Worm (Caenorhabditis elegans) whole organism, L1 larva: ENCODE data around the gene W03C9.1.

Experiments
- C34B4.2 ChIP-seq: sonication (generic microtip); optimal IDR thresholded peaks from 2 replicates; lab custom pipeline; 2017; ENCODE audit warnings: mild to moderate bottlenecking, missing genetic modification characterization, missing compliant biosample characterization
- blmp-1 ChIP-seq: fragments of 150-350 bp; optimal IDR thresholded peaks from 2 replicates; lab custom pipeline; 2014; ENCODE audit warnings: missing biosample characterization, missing genetic modification characterization
- ceh-63 ChIP-seq: fragments of 200-800 bp; sonication (Bioruptor generic); optimal IDR thresholded peaks from 2 replicates; lab custom pipeline; 2018; ENCODE audit warnings: mild to moderate bottlenecking, missing genetic modification characterization, missing compliant biosample characterization
- ceh-8 ChIP-seq: fragments of 200-800 bp; sonication (Bioruptor generic); optimal IDR thresholded peaks from 2 replicates; lab custom pipeline; 2018; ENCODE audit warnings: mild to moderate bottlenecking, missing genetic modification characterization, moderate library complexity, missing compliant biosample characterization
- ceh-82 ChIP-seq, 3 experiments: fragments of 150-350 bp in 1 of 3; sonication (generic microtip) in 2 of 3; optimal IDR thresholded peaks; 2 replicates each; lab custom pipeline; 2014 to 2017; ENCODE audit warnings: missing biosample characterization in 3 of 3, missing genetic modification characterization in 3 of 3
- ceh-88 ChIP-seq: fragments of 200-800 bp; sonication (Bioruptor generic); IDR thresholded peaks from 2 replicates; pipeline ENCODE4 v1.3.6; 2022; ENCODE audit warnings: missing genetic modification characterization, missing compliant biosample characterization
- dpl-1 ChIP-seq, 3 experiments: fragments of 150-350 bp in 2 of 3; sonication (generic microtip) in 1 of 3; optimal IDR thresholded peaks; 2 replicates each; lab custom pipeline; 2014 to 2017; ENCODE audit warnings: missing biosample characterization in 3 of 3, missing genetic modification characterization in 3 of 3, missing genetic modification reagents in 3 of 3
- dsc-1 ChIP-seq: sonication (generic microtip); optimal IDR thresholded peaks from 2 replicates; lab custom pipeline; 2016; ENCODE audit warnings: mild to moderate bottlenecking, missing genetic modification characterization, missing compliant biosample characterization
- efl-1 ChIP-seq, 4 experiments: fragments of 150-350 bp; optimal IDR thresholded peaks in 3 of 4; peaks in 1 of 4; 1 replicate in 1 of 4; 2 replicates in 3 of 4; lab custom pipeline; 2014; ENCODE audit warnings: missing biosample characterization in 2 of 4, missing genetic modification characterization in 2 of 4, missing genetic modification reagents in 2 of 4
- efl-3 ChIP-seq: fragments of 200-800 bp; sonication (Bioruptor generic); optimal IDR thresholded peaks from 2 replicates; lab custom pipeline; 2018; ENCODE audit warnings: mild to moderate bottlenecking, missing genetic modification characterization, missing compliant biosample characterization
- egl-13 ChIP-seq: sonication (generic microtip); optimal IDR thresholded peaks from 2 replicates; lab custom pipeline; 2016; ENCODE audit warnings: missing genotype, missing genetic modification reagents, missing genetic modification characterization, missing compliant biosample characterization
- egl-27 ChIP-seq, 2 experiments: fragments of 150-350 bp in 1 of 2; sonication (generic microtip); optimal IDR thresholded peaks; 3 replicates each; lab custom pipeline; 2017 to 2018; ENCODE audit warnings: missing biosample characterization in 2 of 2, missing genetic modification characterization in 2 of 2, missing genetic modification reagents in 2 of 2
- elt-2 ChIP-seq: sonication (generic microtip); optimal IDR thresholded peaks from 2 replicates; lab custom pipeline; 2016; ENCODE audit warnings: missing genetic modification characterization, mild to moderate bottlenecking, inconsistent platforms, missing compliant biosample characterization, missing genetic modification reagents
- fkh-10 ChIP-seq: sonication (generic microtip); optimal IDR thresholded peaks from 2 replicates; lab custom pipeline; 2017; ENCODE audit warnings: missing biosample characterization, missing genetic modification reagents, missing genetic modification characterization
- fos-1 ChIP-seq: fragments of 150-350 bp; optimal IDR thresholded peaks from 2 replicates; lab custom pipeline; 2014; ENCODE audit warnings: missing biosample characterization, missing genetic modification characterization
- grh-1 ChIP-seq: fragments of 200-800 bp; sonication (Bioruptor generic); IDR thresholded peaks from 2 replicates; pipeline ENCODE4 v1.3.6; 2022; ENCODE audit warnings: missing genetic modification reagents, missing genetic modification characterization, missing compliant biosample characterization
- hlh-17 ChIP-seq: fragments of 200-800 bp; sonication (Bioruptor generic); optimal IDR thresholded peaks from 2 replicates; lab custom pipeline; 2018; ENCODE audit warnings: missing genetic modification characterization, mild to moderate bottlenecking, missing compliant biosample characterization, moderate library complexity, borderline replicate concordance
- hpl-2 ChIP-seq: fragments of 150-350 bp; optimal IDR thresholded peaks from 2 replicates; lab custom pipeline; 2014; ENCODE audit warnings: missing biosample characterization, missing genetic modification reagents, missing genetic modification characterization
- isw-1 ChIP-seq: fragments of 200-800 bp; sonication (Bioruptor generic); IDR thresholded peaks from 2 replicates; pipeline ENCODE4 v1.3.6; 2022; ENCODE audit warnings: missing genetic modification characterization, missing compliant biosample characterization
- jun-1 ChIP-seq: fragments of 150-350 bp; optimal IDR thresholded peaks from 2 replicates; lab custom pipeline; 2014; ENCODE audit warnings: missing biosample characterization, missing genetic modification reagents, missing genetic modification characterization
- lin-35 ChIP-seq, 2 experiments: fragments of 150-350 bp; optimal IDR thresholded peaks; 2 replicates each; lab custom pipeline; 2014; ENCODE audit warnings: missing biosample characterization in 2 of 2, missing genetic modification characterization in 2 of 2, missing genetic modification reagents in 2 of 2
- lsy-2 ChIP-seq, 2 experiments: fragments of 150-350 bp; optimal IDR thresholded peaks; 2 replicates each; lab custom pipeline; 2014; ENCODE audit warnings: missing biosample characterization in 2 of 2, missing genetic modification characterization in 2 of 2
- mdl-1 ChIP-seq, 2 experiments: fragments of 150-350 bp; optimal IDR thresholded peaks; 2 replicates each; lab custom pipeline; 2014 to 2017; ENCODE audit warnings: missing biosample characterization in 2 of 2, missing genetic modification characterization in 2 of 2, inconsistent platforms in 1 of 2
- mef-2 ChIP-seq: fragments of 150-350 bp; optimal IDR thresholded peaks from 2 replicates; lab custom pipeline; 2014; ENCODE audit warnings: missing biosample characterization, missing genetic modification characterization
- mep-1 ChIP-seq: fragments of 150-350 bp; optimal IDR thresholded peaks from 2 replicates; lab custom pipeline; 2014; ENCODE audit warnings: missing biosample characterization, missing genetic modification characterization
- nhr-11 ChIP-seq: fragments of 150-350 bp; optimal IDR thresholded peaks from 2 replicates; lab custom pipeline; 2014; ENCODE audit warnings: missing biosample characterization, missing genetic modification characterization
- nhr-20 ChIP-seq: sonication (generic microtip); optimal IDR thresholded peaks from 2 replicates; lab custom pipeline; 2016; ENCODE audit warnings: mild to moderate bottlenecking, missing genetic modification characterization, missing compliant biosample characterization
- nhr-28 ChIP-seq: fragments of 150-350 bp; optimal IDR thresholded peaks from 2 replicates; lab custom pipeline; 2014; ENCODE audit warnings: missing biosample characterization, missing genetic modification characterization
- nhr-71 ChIP-seq: sonication (generic microtip); optimal IDR thresholded peaks from 2 replicates; lab custom pipeline; 2016; ENCODE audit warnings: mild to moderate bottlenecking, missing genetic modification characterization, moderate library complexity, missing compliant biosample characterization
- nhr-76 ChIP-seq: sonication (generic microtip); optimal IDR thresholded peaks from 2 replicates; lab custom pipeline; 2017; ENCODE audit warnings: missing biosample characterization, missing genetic modification characterization
- nhr-84 ChIP-seq: sonication (generic microtip); optimal IDR thresholded peaks from 2 replicates; lab custom pipeline; 2017; ENCODE audit warnings: missing biosample characterization, missing genetic modification characterization
- pag-3 ChIP-seq: sonication (generic microtip); optimal IDR thresholded peaks from 2 replicates; lab custom pipeline; 2017; ENCODE audit warnings: missing genetic modification characterization, mild to moderate bottlenecking, missing compliant biosample characterization, antibody characterized with exemption, borderline replicate concordance; ENCODE audit not compliant: insufficient read depth
- pax-3 ChIP-seq: fragments of 200-800 bp; sonication (Bioruptor generic); optimal IDR thresholded peaks from 2 replicates; lab custom pipeline; 2018; ENCODE audit warnings: mild to moderate bottlenecking, missing genetic modification characterization, moderate library complexity, missing compliant biosample characterization
- pqm-1 ChIP-seq: sonication (generic microtip); optimal IDR thresholded peaks from 3 replicates; lab custom pipeline; 2017; ENCODE audit warnings: missing biosample characterization, missing genetic modification characterization
- skn-1 ChIP-seq: fragments of 150-350 bp; optimal IDR thresholded peaks from 2 replicates; lab custom pipeline; 2014; ENCODE audit warnings: missing biosample characterization, missing genetic modification characterization
- snpc-4 ChIP-seq: fragments of 150-350 bp; optimal IDR thresholded peaks from 2 replicates; lab custom pipeline; 2014; ENCODE audit warnings: missing biosample characterization, missing genetic modification characterization
- snu-23 ChIP-seq: sonication (generic microtip); optimal IDR thresholded peaks from 2 replicates; lab custom pipeline; 2016; ENCODE audit warnings: missing genetic modification characterization, missing compliant biosample characterization
- sox-4 ChIP-seq: sonication (generic microtip); optimal IDR thresholded peaks from 2 replicates; lab custom pipeline; 2016; ENCODE audit warnings: missing genetic modification characterization, missing compliant biosample characterization
- sptf-1 ChIP-seq: fragments of 150-350 bp; optimal IDR thresholded peaks from 2 replicates; lab custom pipeline; 2014; ENCODE audit warnings: missing biosample characterization, missing genetic modification characterization
- tbx-2 ChIP-seq: sonication (generic microtip); optimal IDR thresholded peaks from 2 replicates; lab custom pipeline; 2016; ENCODE audit warnings: missing genetic modification characterization, missing compliant biosample characterization
- unc-86 ChIP-seq: sonication (generic microtip); optimal IDR thresholded peaks from 2 replicates; lab custom pipeline; 2016; ENCODE audit warnings: missing genetic modification characterization, missing compliant biosample characterization
- xbp-1 ChIP-seq: sonication (generic microtip); optimal IDR thresholded peaks from 2 replicates; lab custom pipeline; 2016; ENCODE audit warnings: missing genetic modification characterization, missing compliant biosample characterization
- zag-1 ChIP-seq: fragments of 150-350 bp; optimal IDR thresholded peaks from 2 replicates; lab custom pipeline; 2014; ENCODE audit warnings: missing biosample characterization, missing genetic modification characterization
- zip-4 ChIP-seq: fragments of 200-800 bp; sonication (Bioruptor generic); optimal IDR thresholded peaks from 2 replicates; lab custom pipeline; 2018; ENCODE audit warnings: mild to moderate bottlenecking, missing genetic modification characterization, moderate library complexity, missing compliant biosample characterization
- ztf-11 ChIP-seq, 2 experiments: sonication (generic microtip); optimal IDR thresholded peaks; 2 replicates each; lab custom pipeline; 2016 to 2017; ENCODE audit warnings: missing genetic modification characterization in 2 of 2, missing biosample characterization in 1 of 2, missing compliant biosample characterization in 1 of 2

The W03C9.1 gene

ce11 chrII:11969033-11969432, 7.1 kb upstream of the W03C9.1 start:
- TF ChIP-seq zip-4 (GFP tag; lab: Kevin White, UChicago): no peak
- no peak for TF ChIP-seq unc-86 (tag; lab: Kevin White, UChicago)
- no peak for TF ChIP-seq sptf-1 (tag; lab: Kevin White, UChicago)
- no peak for TF ChIP-seq zag-1 (tag; lab: Kevin White, UChicago)
- TF ChIP-seq xbp-1 (tag; lab: Kevin White, UChicago): no peak
- no peak for TF ChIP-seq egl-13 (tag; lab: Kevin White, UChicago)
- no peak for TF ChIP-seq dpl-1 (GFP tag; optimal IDR thresholded peaks at IDR 0.05; lab: Kevin White, UChicago)
- TF ChIP-seq pax-3 (tag; lab: Kevin White, UChicago): no peak
- TF ChIP-seq blmp-1 (tag; lab: Kevin White, UChicago): no peak
- no peak for TF ChIP-seq efl-1 (optimal IDR thresholded peaks at IDR 0.05; lab: Kevin White, UChicago)
- no peak for TF ChIP-seq efl-1 (GFP tag; optimal IDR thresholded peaks at IDR 0.05 in 1 of 2; lab: Kevin White, UChicago)
- TF ChIP-seq ztf-11 (tag; optimal IDR thresholded peaks at IDR 0.05; lab: Kevin White, UChicago): no peak
- no peak for TF ChIP-seq C34B4.2
- no peak for TF ChIP-seq snpc-4 (tag; lab: Kevin White, UChicago)
- no peak for TF ChIP-seq egl-27 (tag; optimal IDR thresholded peaks at IDR 0.05; lab: Kevin White, UChicago)
- no peak for TF ChIP-seq skn-1 (tag; lab: Kevin White, UChicago)
- TF ChIP-seq ceh-8 (GFP tag; lab: Kevin White, UChicago): no peak
- TF ChIP-seq dsc-1: no peak
- TF ChIP-seq lsy-2 (tag; optimal IDR thresholded peaks at IDR 0.05; lab: Kevin White, UChicago): no peak
- no peak for TF ChIP-seq ceh-63 (GFP tag; lab: Kevin White, UChicago)

- TF ChIP-seq pax-3 (tag; lab: Kevin White, UChicago) (no peak), fos-1 (tag; lab: Kevin White, UChicago) (no peak), sox-4 (tag; lab: Kevin White, UChicago) (no peak)
Observed at ce11 chrII:11968275-11968674, 6.3 kb upstream of the W03C9.1 start, which contains the start of gene mex-1. Gene mex-1 (plus strand): TSS chrII:11968637.

DNA sequence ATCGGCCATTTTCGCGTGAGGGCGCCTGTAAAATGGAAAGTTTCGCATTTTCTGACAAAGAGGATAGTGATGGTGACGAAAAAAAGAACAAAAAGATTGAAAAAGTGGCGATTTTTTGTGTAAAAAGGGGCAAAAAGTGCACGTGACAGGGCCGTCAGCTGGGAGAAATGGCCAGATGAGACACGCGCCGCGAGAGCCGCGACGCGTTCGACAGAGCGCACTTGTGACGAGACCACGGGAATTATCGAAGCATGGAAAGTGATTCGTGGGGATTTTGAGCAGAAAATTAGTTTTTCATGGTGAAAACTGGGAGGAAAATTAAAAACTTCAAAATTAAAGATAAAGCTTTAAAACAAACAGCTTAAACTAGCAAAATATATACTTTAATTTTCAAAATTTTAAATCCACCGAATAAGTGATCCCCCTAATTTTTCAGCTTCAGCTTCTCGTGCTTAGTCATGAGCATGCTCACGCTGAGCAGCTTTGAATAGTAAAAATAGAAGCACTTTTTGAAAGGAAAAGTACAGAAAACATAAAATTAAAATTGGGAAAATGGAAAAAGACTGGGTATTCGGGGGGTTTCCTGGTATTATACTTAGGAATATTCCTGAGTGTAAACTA, 5.7 kb upstream of the W03C9.1 start, which contains the start of gene W03C9.5:
TSS of gene W03C9.5 (minus strand) at position 38 of the 621 bp plus-strand sequence.
- TF ChIP-seq nhr-11 (tag; lab: Kevin White, UChicago) (peak; percentile 64), xbp-1 (tag; lab: Kevin White, UChicago) (peak; percentile 89), pag-3 (tag; lab: Kevin White, UChicago) (peak; percentile 70), fos-1 (tag; lab: Kevin White, UChicago) (peak; percentile 88), tbx-2 (tag; lab: Kevin White, UChicago) (peak; percentile 95), sox-4 (tag; lab: Kevin White, UChicago) (peak; percentile 72), efl-3 (no peak), mef-2 (tag; lab: Kevin White, UChicago) (peak; percentile 75), nhr-84 (tag; lab: Kevin White, UChicago) (peak; percentile 51), ceh-88 (GFP tag; lab: Robert Waterston, UW) (peak; percentile 93), elt-2 (tag; lab: Kevin White, UChicago) (peak; percentile 78), ztf-11 (tag; optimal IDR thresholded peaks at IDR 0.05; lab: Kevin White, UChicago) (peak in 1 of 2 experiments; percentile 91), pqm-1 (tag; lab: Kevin White, UChicago) (no peak), snu-23 (GFP tag; lab: Kevin White, UChicago) (peak; percentile 98), lin-35 (GFP tag; optimal IDR thresholded peaks at IDR 0.05; lab: Kevin White, UChicago) (peak; percentile 89 to 94), mdl-1 (tag; optimal IDR thresholded peaks at IDR 0.05; lab: Kevin White, UChicago) (peak in 1 of 2 experiments; percentile 98), mep-1 (tag; lab: Kevin White, UChicago) (peak; percentile 95), ceh-63 (GFP tag; lab: Kevin White, UChicago) (no peak), nhr-20 (tag; lab: Kevin White, UChicago) (peak; percentile 96), isw-1 (GFP tag; lab: Robert Waterston, UW) (peak; percentile 94), jun-1 (tag; lab: Kevin White, UChicago) (peak; percentile 90), ceh-8 (GFP tag; lab: Kevin White, UChicago) (peak; percentile 84), zip-4 (GFP tag; lab: Kevin White, UChicago) (peak; percentile 38), nhr-76 (no peak), nhr-71 (peak; percentile 98), nhr-28 (tag; lab: Kevin White, UChicago) (no peak), hpl-2 (GFP tag; lab: Kevin White, UChicago) (peak; percentile 82), hlh-17 (GFP tag; lab: Kevin White, UChicago) (no peak), fkh-10 (GFP tag; lab: Kevin White, UChicago) (peak; percentile 58), ceh-82 (tag; optimal IDR thresholded peaks at IDR 0.05; lab: Kevin White, UChicago) (peak; percentile 90 to 98 (median 91)), skn-1 (tag; lab: Kevin White, UChicago) (peak; percentile 95), grh-1 (GFP tag; lab: Robert Waterston, UW) (peak; percentile 65), C34B4.2 (no peak)
